Fruit fly (Drosophila melanogaster) whole organism: ENCODE data around the gene Unc-115b.

Experiments
- CG8478 ChIP-seq: fragments of >200 bp; optimal IDR thresholded peaks from 2 replicates; lab custom pipeline; 2018; ENCODE audit warnings: inconsistent platforms
- Dll ChIP-seq: fragments of >200 bp; optimal IDR thresholded peaks from 2 replicates; lab custom pipeline; 2017
- EcR ChIP-seq, 2 experiments: fragments of >200 bp; optimal IDR thresholded peaks; 2 replicates each; lab custom pipeline; 2017; ENCODE audit warnings: missing biosample characterization in 2 of 2, missing genetic modification characterization in 2 of 2, missing genetic modification reagents in 2 of 2
- pan ChIP-seq: fragments of >200 bp; optimal IDR thresholded peaks from 2 replicates; lab custom pipeline; 2017
- psq ChIP-seq: fragments of >200 bp; optimal IDR thresholded peaks from 2 replicates; lab custom pipeline; 2017
- usp ChIP-seq: fragments of >200 bp; optimal IDR thresholded peaks from 2 replicates; lab custom pipeline; 2017; ENCODE audit warnings: missing biosample characterization, missing genetic modification characterization, mixed read lengths

Unc-115b gene

DNA sequence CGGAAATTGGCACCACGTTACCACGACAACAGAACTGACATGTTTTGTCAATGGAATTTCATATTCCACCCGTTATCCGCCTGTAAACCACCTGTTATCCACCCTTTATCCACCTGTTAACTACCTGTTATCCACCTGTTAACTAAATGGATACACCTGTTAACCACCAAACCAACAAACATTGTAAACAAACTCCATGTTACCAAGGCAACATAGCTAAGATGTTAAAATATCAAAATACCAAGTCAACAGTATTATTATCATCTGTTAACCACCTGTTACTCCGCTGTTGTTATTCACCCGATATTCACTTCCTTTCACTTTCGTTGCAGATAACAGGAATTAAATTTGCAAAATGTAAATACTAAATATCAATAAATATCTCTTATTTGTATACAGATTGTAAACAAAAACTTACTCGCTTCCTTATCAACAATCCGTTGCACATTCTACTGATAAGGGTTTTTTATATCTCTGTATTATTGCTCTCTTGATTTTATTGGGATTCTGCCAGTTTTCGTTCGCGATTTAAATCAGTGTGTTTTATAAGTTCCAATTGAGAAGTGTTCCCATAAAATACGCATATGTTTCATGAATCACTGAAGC, 17.5 kb downstream of the Unc-115b start, which contains the start of gene Nepl12:
Gene Nepl12 (plus strand): TSS at position 556 of the 606 bp plus-strand sequence.
- TF ChIP-seq pan (lab: Kevin White, UChicago) (no peak), usp (GFP tag; lab: Kevin White, UChicago) (no peak), Dll (lab: Kevin White, UChicago) (no peak), EcR (GFP tag; optimal IDR thresholded peaks at IDR 0.05; lab: Kevin White, UChicago) (no peak), CG8478 (lab: Kevin White, UChicago) (no peak), psq (lab: Kevin White, UChicago) (no peak)

- TF ChIP-seq psq (lab: Kevin White, UChicago) (no peak), CG8478 (lab: Kevin White, UChicago) (no peak), usp (GFP tag; lab: Kevin White, UChicago) (no peak), Dll (lab: Kevin White, UChicago) (no peak), EcR (GFP tag; optimal IDR thresholded peaks at IDR 0.05; lab: Kevin White, UChicago) (no peak), pan (lab: Kevin White, UChicago) (no peak)
Measured at dm6 chr3R:9674196-9674693, 18.3 kb downstream of the Unc-115b start, which contains the start of gene Dhc1. Gene Dhc1 (minus strand): TSS chr3R:9674643.

- TF ChIP-seq CG8478 (lab: Kevin White, UChicago), result no peak
- no peak for TF ChIP-seq usp (GFP tag; lab: Kevin White, UChicago)
- TF ChIP-seq EcR (GFP tag; optimal IDR thresholded peaks at IDR 0.05; lab: Kevin White, UChicago), result no peak
- TF ChIP-seq Dll (lab: Kevin White, UChicago), result no peak
Measured at dm6 chr3R:9673207-9673606, 19.4 kb downstream of the Unc-115b start.

dm6 chr3R:9665405-9665804, 27.2 kb downstream of the Unc-115b start:
- TF ChIP-seq CG8478 (lab: Kevin White, UChicago) (no peak), EcR (GFP tag; optimal IDR thresholded peaks at IDR 0.05; lab: Kevin White, UChicago) (no peak)

DNA sequence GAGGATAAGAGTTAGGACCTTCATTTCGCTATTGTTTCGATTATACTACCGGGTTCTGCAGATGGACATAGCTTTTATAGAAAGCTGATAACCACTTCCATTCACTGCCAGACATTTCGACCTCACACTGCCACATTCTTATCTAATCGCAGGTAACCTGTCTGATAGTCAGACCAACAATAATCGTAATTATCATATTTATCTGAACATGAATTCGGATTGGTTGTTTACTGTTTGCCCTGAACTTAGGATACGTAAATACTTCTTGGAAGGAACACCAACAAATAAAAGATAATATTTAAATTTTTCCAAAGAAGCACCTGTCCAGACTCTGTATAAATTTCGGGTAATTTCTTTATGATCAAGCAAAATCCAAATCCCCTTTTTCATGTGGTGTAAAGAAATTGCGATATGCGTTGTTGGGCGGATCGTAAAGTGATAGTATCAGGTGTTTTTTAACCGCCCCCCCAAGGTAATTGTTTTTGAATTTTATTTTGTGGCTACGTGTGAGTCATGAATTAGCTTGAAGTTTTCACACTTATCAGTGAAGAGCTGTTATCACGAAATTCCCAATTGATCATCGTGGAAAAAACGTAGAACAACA, 46.4 kb downstream of the Unc-115b start, which contains the start of gene Fst:
Gene Fst (minus strand): TSS at position 51 of the 604 bp plus-strand sequence.
- TF ChIP-seq CG8478 (lab: Kevin White, UChicago) (no peak), EcR (GFP tag; optimal IDR thresholded peaks at IDR 0.05; lab: Kevin White, UChicago) (no peak), pan (lab: Kevin White, UChicago) (no peak), Dll (lab: Kevin White, UChicago) (no peak), psq (lab: Kevin White, UChicago) (no peak), usp (GFP tag; lab: Kevin White, UChicago) (no peak)

- TF ChIP-seq CG8478 (lab: Kevin White, UChicago), result no peak
- no peak for TF ChIP-seq EcR (GFP tag; optimal IDR thresholded peaks at IDR 0.05; lab: Kevin White, UChicago)
- TF ChIP-seq Dll (lab: Kevin White, UChicago), result no peak
- TF ChIP-seq pan (lab: Kevin White, UChicago), result no peak
- TF ChIP-seq psq (lab: Kevin White, UChicago), result no peak
- no peak for TF ChIP-seq usp (GFP tag; lab: Kevin White, UChicago)
Measured at dm6 chr3R:9644620-9645019, 48.0 kb downstream of the Unc-115b start.

dm6 chr3R:9643977-9644376, 48.6 kb downstream of the Unc-115b start:
- no peak for TF ChIP-seq psq (lab: Kevin White, UChicago)
- no peak for TF ChIP-seq usp (GFP tag; lab: Kevin White, UChicago)
- TF ChIP-seq Dll (lab: Kevin White, UChicago), result no peak
- TF ChIP-seq pan (lab: Kevin White, UChicago), result no peak
- TF ChIP-seq CG8478 (lab: Kevin White, UChicago), result no peak
- TF ChIP-seq EcR (GFP tag; optimal IDR thresholded peaks at IDR 0.05; lab: Kevin White, UChicago), result no peak

dm6 chr3R:9640313-9640712, 52.3 kb downstream of the Unc-115b start:
- no peak for TF ChIP-seq psq (lab: Kevin White, UChicago)
- TF ChIP-seq Dll (lab: Kevin White, UChicago), result no peak
- no peak for TF ChIP-seq EcR (GFP tag; optimal IDR thresholded peaks at IDR 0.05; lab: Kevin White, UChicago)
- no peak for TF ChIP-seq pan (lab: Kevin White, UChicago)
- TF ChIP-seq CG8478 (lab: Kevin White, UChicago), result no peak
- TF ChIP-seq usp (GFP tag; lab: Kevin White, UChicago), result no peak

- TF ChIP-seq usp (GFP tag; lab: Kevin White, UChicago) (no peak), pan (lab: Kevin White, UChicago) (no peak), CG8478 (lab: Kevin White, UChicago) (no peak), EcR (GFP tag; optimal IDR thresholded peaks at IDR 0.05; lab: Kevin White, UChicago) (no peak)
Measured at dm6 chr3R:9637882-9638281, 54.7 kb downstream of the Unc-115b start, which contains the start of gene Dh44. Gene Dh44 (plus strand): TSS chr3R:9638182.

DNA sequence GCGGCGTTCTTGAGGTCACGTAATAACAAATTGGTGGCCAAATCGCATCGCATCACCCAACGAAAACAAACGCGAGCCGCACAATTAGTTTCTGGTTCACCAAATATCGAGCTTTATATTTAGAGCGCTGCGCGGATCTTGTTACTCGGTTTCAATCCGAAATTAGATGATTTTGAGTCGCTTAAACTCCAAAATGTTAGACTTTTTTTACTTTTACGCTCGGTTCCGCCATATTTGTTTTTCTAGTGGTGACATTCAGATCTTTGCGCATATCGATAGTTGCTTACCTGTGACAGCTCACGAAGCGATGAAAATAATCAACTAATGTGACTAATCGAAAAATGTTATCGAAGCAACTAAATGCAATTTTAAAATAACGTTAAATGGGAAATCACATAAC, 55.2 kb downstream of the Unc-115b start, which contains the start of gene Scm:
Gene Scm (minus strand): TSS at position 251 of the 400 bp plus-strand sequence.
- TF ChIP-seq Dll (lab: Kevin White, UChicago) (no peak), psq (lab: Kevin White, UChicago) (no peak), usp (GFP tag; lab: Kevin White, UChicago) (no peak), CG8478 (lab: Kevin White, UChicago) (no peak), EcR (GFP tag; optimal IDR thresholded peaks at IDR 0.05; lab: Kevin White, UChicago) (no peak), pan (lab: Kevin White, UChicago) (no peak)
